Worm (Caenorhabditis elegans) whole organism, L3 larva: Measurements from ENCODE around the gene F33E11.2.

Experiments
- ZK546.5 ChIP-seq: sonication (generic microtip); optimal IDR thresholded peaks from 2 replicates; lab custom pipeline; 2017; ENCODE audit warnings: missing biosample characterization, missing genetic modification characterization
- ceh-82 ChIP-seq: fragments of 150-350 bp; optimal IDR thresholded peaks from 2 replicates; lab custom pipeline; 2014; ENCODE audit warnings: missing biosample characterization, missing genetic modification characterization
- elt-3 ChIP-seq, 3 experiments: fragments of 150-350 bp in 1 of 3; sonication (generic microtip) in 2 of 3; optimal IDR thresholded peaks; 2 replicates in 2 of 3; 4 replicates in 1 of 3; lab custom pipeline; 2014 to 2017; ENCODE audit warnings: missing biosample characterization in 3 of 3, missing genetic modification characterization in 3 of 3
- fkh-10 ChIP-seq: sonication (generic microtip); optimal IDR thresholded peaks from 2 replicates; lab custom pipeline; 2017; ENCODE audit warnings: missing biosample characterization, missing genetic modification reagents, missing genetic modification characterization
- fos-1 ChIP-seq: fragments of 150-350 bp; optimal IDR thresholded peaks from 2 replicates; lab custom pipeline; 2014; ENCODE audit warnings: missing biosample characterization, missing genetic modification characterization
- mdl-1 ChIP-seq: fragments of 150-350 bp; optimal IDR thresholded peaks from 2 replicates; lab custom pipeline; 2014; ENCODE audit warnings: missing biosample characterization, missing genetic modification characterization
- nfya-1 ChIP-seq: sonication (generic microtip); optimal IDR thresholded peaks from 2 replicates; lab custom pipeline; 2017; ENCODE audit warnings: missing genetic modification characterization, mild to moderate bottlenecking, missing compliant biosample characterization, antibody characterized with exemption, moderate library complexity; ENCODE audit not compliant: insufficient read depth
- nhr-12 ChIP-seq: fragments of 150-350 bp; optimal IDR thresholded peaks from 2 replicates; lab custom pipeline; 2014; ENCODE audit warnings: missing biosample characterization, missing genetic modification characterization
- nhr-237 ChIP-seq: fragments of 150-350 bp; optimal IDR thresholded peaks from 2 replicates; lab custom pipeline; 2014; ENCODE audit warnings: missing biosample characterization, missing genetic modification characterization
- skn-1 ChIP-seq: fragments of 150-350 bp; optimal IDR thresholded peaks from 2 replicates; lab custom pipeline; 2014; ENCODE audit warnings: missing biosample characterization, missing genetic modification characterization
- snpc-4 ChIP-seq: fragments of 150-350 bp; optimal IDR thresholded peaks from 2 replicates; lab custom pipeline; 2014; ENCODE audit warnings: missing biosample characterization, missing genetic modification characterization
- unc-62 ChIP-seq: fragments of 150-350 bp; sonication (generic microtip); optimal IDR thresholded peaks from 4 replicates; lab custom pipeline; 2014; ENCODE audit warnings: missing biosample characterization, missing genetic modification reagents, missing genetic modification characterization
- ztf-11 ChIP-seq: fragments of 150-350 bp; optimal IDR thresholded peaks from 2 replicates; lab custom pipeline; 2014; ENCODE audit warnings: missing biosample characterization, missing genetic modification characterization
- ztf-4 ChIP-seq: fragments of 150-350 bp; optimal IDR thresholded peaks from 2 replicates; lab custom pipeline; 2014; ENCODE audit warnings: missing biosample characterization, missing genetic modification characterization

ce11 chrV:283953-284352, 13.8 kb upstream of the F33E11.2 start:
- no peak for TF ChIP-seq ztf-11 (tag; lab: Kevin White, UChicago)
- no peak for TF ChIP-seq ceh-82 (tag; lab: Kevin White, UChicago)
- no peak for TF ChIP-seq nhr-237 (tag; lab: Kevin White, UChicago)
- no peak for TF ChIP-seq mdl-1
- TF ChIP-seq ZK546.5 (tag; lab: Kevin White, UChicago) = no peak
- no peak for TF ChIP-seq ztf-4 (tag; lab: Kevin White, UChicago)
- no peak for TF ChIP-seq elt-3 (tag; optimal IDR thresholded peaks at IDR 0.05; lab: Kevin White, UChicago)
- TF ChIP-seq fkh-10 (GFP tag; lab: Kevin White, UChicago) = no peak
- no peak for TF ChIP-seq nhr-12
- TF ChIP-seq nfya-1 (tag; lab: Kevin White, UChicago) = no peak
- TF ChIP-seq unc-62 (GFP tag; lab: Kevin White, UChicago) = no peak
- TF ChIP-seq skn-1 (tag; lab: Kevin White, UChicago) = no peak
- no peak for TF ChIP-seq snpc-4
- TF ChIP-seq fos-1 (tag; lab: Kevin White, UChicago) = no peak
